Fruit fly (Drosophila melanogaster): ENCODE data around the gene CG31937.

Gene CG31937

dm6 chr2L:1717247-1717646, 12.4 kb upstream of the CG31937 start:
- no peak for TF ChIP-seq Mio (GFP tag; optimal IDR thresholded peaks at IDR 0.05)
- no peak for TF ChIP-seq Rel (GFP tag; optimal IDR thresholded peaks at IDR 0.05)
- peak; percentile 90 for TF ChIP-seq Rel (tag; optimal IDR thresholded peaks at IDR 0.05)

DNA sequence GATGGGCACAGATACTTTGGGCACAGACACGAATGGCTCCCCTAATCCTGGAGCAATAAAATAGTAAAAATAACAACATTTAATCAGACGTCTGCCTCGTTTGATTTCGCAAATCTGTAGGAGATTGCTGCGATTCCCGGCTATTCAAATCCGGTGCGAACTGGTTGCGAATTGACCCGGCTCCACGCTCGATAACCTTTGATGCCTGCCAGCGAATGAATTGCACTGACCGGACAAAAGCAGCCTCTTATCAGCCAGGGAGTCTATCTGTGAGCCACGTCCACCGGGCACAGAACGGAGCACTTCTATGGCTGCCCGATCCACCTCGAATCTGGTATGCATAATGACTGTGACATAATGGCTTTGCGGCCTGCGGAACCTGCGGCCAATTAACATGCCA, 9.7 kb upstream of the CG31937 start:
- TF ChIP-seq Rel (GFP tag; optimal IDR thresholded peaks at IDR 0.05) (no peak), Rel (tag; optimal IDR thresholded peaks at IDR 0.05) (peak; percentile 41), OdsH (GFP tag; optimal IDR thresholded peaks at IDR 0.05) (no peak)

dm6 chr2L:1720846-1721506, 8.7 kb upstream of the CG31937 start:
- TF ChIP-seq Rel (GFP tag; optimal IDR thresholded peaks at IDR 0.05) (no peak), Rel (tag; optimal IDR thresholded peaks at IDR 0.05) (peak; percentile 90), N (GFP tag; optimal IDR thresholded peaks at IDR 0.05) (no peak), h (GFP tag; optimal IDR thresholded peaks at IDR 0.05) (peak; percentile 81), ey (GFP tag; optimal IDR thresholded peaks at IDR 0.05) (no peak), CG9705 (GFP tag; optimal IDR thresholded peaks at IDR 0.05) (no peak), dl (GFP tag; optimal IDR thresholded peaks at IDR 0.05; ENCODE audit: insufficient read depth in 1 of 2, partially characterized antibody in 2 of 2) (no peak), OdsH (GFP tag; optimal IDR thresholded peaks at IDR 0.05) (no peak), HLH106 (tag; optimal IDR thresholded peaks at IDR 0.05) (peak; percentile 26), woc (GFP tag; optimal IDR thresholded peaks at IDR 0.05) (no peak), lola (GFP tag; optimal IDR thresholded peaks at IDR 0.05) (no peak), pan (optimal IDR thresholded peaks at IDR 0.05) (no peak)

DNA sequence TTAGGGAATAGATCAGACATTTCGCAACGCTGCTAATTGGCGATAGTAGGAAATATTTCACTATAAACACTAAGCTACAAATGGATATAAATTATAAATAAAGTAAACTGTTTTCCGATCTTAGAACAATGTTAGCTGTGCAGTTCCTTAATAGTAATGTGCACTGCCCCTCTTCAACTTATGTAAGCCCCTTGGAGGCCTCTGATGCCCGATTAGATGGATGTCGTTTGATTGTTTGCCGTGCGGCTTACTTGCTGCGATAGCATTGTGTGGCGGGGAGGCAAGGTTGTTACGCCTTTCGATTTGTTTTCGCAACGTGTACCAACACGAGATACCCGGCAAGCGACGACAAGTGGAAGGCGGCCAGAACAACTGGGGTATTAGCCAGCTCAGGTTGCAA, 7.4 kb upstream of the CG31937 start:
- TF ChIP-seq Mio (GFP tag; optimal IDR thresholded peaks at IDR 0.05), result no peak
- no peak for TF ChIP-seq h (GFP tag; optimal IDR thresholded peaks at IDR 0.05)
- no peak for TF ChIP-seq pan (optimal IDR thresholded peaks at IDR 0.05)
- no peak for TF ChIP-seq Vsx2 (GFP tag; optimal IDR thresholded peaks at IDR 0.05; ENCODE audit: partially characterized antibody)
- no peak for TF ChIP-seq GATAd (GFP tag; optimal IDR thresholded peaks at IDR 0.05)
- no peak for TF ChIP-seq sv (GFP tag; optimal IDR thresholded peaks at IDR 0.05)
- TF ChIP-seq HLH106 (tag; optimal IDR thresholded peaks at IDR 0.05), result no peak
- TF ChIP-seq CrebA (GFP tag; optimal IDR thresholded peaks at IDR 0.05; ENCODE audit: borderline replicate concordance), result no peak
- TF ChIP-seq dmrt93B (GFP tag; optimal IDR thresholded peaks at IDR 0.05), result no peak
- no peak for TF ChIP-seq psq (GFP tag; optimal IDR thresholded peaks at IDR 0.05)
- TF ChIP-seq Hr83 (GFP tag; optimal IDR thresholded peaks at IDR 0.05; ENCODE audit: poor library complexity, severe bottlenecking), result no peak

DNA sequence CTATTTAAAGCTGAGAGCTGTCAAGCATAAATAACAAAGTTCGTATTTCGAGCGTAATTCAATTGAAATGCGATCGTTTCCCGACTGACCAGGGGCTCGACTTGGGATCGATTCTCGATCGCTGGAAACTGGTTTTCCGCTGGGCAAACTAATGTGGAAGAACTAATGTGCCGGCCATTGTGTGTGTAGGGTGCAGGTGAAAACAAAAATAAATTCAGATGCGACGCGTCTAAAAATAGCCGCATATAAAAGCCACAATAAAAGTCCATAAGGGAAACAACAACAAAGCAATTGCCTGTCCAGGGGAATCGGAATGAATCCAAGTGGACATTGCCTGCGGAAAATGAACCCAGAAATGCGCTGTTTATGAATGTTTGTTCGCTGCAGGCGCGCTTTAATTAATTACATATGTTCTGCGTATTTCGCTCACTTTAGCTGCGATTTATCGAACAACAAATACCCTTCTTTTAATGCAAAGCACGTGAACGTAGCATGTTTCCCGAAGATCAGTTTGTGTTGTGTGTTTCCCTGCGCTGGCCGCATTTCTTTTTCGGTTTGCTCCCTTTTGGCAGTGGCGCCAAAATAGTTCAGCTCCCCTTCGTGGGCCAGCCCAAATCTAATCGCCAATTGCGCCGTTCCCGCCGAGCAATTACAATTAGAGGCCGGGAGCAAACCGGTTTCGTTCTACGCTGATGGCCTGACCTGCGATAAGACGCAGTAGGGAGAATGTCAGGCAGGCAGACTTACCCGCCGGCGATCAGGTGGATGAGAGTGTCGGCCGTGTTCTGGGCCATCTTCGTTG, 6.4 kb upstream of the CG31937 start:
- TF ChIP-seq woc (GFP tag; optimal IDR thresholded peaks at IDR 0.05) (peak; percentile 56), fru (GFP tag; optimal IDR thresholded peaks at IDR 0.05) (peak; percentile 38), dmrt93B (GFP tag; optimal IDR thresholded peaks at IDR 0.05) (no peak), sv (GFP tag; optimal IDR thresholded peaks at IDR 0.05) (no peak), Myc (optimal IDR thresholded peaks at IDR 0.05) (no peak), h (GFP tag; optimal IDR thresholded peaks at IDR 0.05) (peak; percentile 9), ey (GFP tag; optimal IDR thresholded peaks at IDR 0.05) (peak; percentile 15), Vsx2 (GFP tag; optimal IDR thresholded peaks at IDR 0.05; ENCODE audit: partially characterized antibody) (no peak), foxo (GFP tag; optimal IDR thresholded peaks at IDR 0.05) (peak in 1 of 2 experiments; percentile 18)

DNA sequence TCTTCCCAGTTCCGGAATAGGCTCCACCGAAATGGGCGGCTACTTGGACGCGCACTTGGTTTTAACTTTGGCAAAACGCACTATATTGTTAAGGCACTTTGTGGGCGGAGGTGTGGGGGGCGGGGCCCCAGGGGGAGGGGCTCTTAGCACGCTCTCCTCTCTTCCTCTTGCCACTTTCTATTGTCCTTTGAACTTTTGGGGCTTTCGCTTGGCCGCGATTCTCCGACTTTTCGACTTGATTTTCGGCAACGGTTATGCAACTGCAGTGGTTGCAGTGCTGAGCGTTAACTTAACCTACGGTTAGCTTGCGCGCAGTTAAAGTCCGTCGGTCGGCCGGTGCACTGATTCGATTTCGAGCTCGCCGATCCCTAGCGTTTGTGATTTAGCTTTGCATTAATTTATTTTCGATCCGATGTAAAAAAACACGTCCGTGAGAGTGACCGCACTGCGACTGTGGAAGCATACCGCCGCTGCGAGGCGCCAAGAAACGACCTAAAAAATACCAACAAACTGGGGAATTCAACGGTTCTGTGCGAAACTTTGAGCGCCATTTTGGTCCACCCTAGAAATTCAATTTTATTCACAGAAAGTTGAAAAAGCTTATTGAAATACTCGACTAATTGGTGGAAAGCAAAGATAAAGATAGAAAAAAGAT, 5.6 kb upstream of the CG31937 start, which contains the start of gene Rim2:
Gene Rim2, minus strand, starts transcription at position 452 of the 655 bp plus-strand sequence.
- TF ChIP-seq Myc (optimal IDR thresholded peaks at IDR 0.05), result peak; percentile 10
- peak in 1 of 2 experiments; percentile 15 for TF ChIP-seq foxo (GFP tag; optimal IDR thresholded peaks at IDR 0.05)
- TF ChIP-seq Sp1 (GFP tag; optimal IDR thresholded peaks at IDR 0.05), result peak; percentile 53
- no peak for TF ChIP-seq Hr78 (GFP tag; optimal IDR thresholded peaks at IDR 0.05)
- TF ChIP-seq h (GFP tag; optimal IDR thresholded peaks at IDR 0.05), result peak; percentile 17
- TF ChIP-seq rgr (GFP tag; optimal IDR thresholded peaks at IDR 0.05), result peak; percentile 45
- no peak for TF ChIP-seq Rel (GFP tag; optimal IDR thresholded peaks at IDR 0.05)
- peak; percentile 87 for TF ChIP-seq Rel (tag; optimal IDR thresholded peaks at IDR 0.05)
- no peak for TF ChIP-seq psq (GFP tag; optimal IDR thresholded peaks at IDR 0.05)
- peak; percentile 44 for TF ChIP-seq brk (GFP tag; optimal IDR thresholded peaks at IDR 0.05)
- TF ChIP-seq br (GFP tag; optimal IDR thresholded peaks at IDR 0.05), result no peak
- peak; percentile 16 for TF ChIP-seq HLH106 (tag; optimal IDR thresholded peaks at IDR 0.05)

Measured in whole organism, wandering third instar larva.